Worm (Caenorhabditis elegans): ENCODE measurements around the gene T03F6.9.

DNA sequence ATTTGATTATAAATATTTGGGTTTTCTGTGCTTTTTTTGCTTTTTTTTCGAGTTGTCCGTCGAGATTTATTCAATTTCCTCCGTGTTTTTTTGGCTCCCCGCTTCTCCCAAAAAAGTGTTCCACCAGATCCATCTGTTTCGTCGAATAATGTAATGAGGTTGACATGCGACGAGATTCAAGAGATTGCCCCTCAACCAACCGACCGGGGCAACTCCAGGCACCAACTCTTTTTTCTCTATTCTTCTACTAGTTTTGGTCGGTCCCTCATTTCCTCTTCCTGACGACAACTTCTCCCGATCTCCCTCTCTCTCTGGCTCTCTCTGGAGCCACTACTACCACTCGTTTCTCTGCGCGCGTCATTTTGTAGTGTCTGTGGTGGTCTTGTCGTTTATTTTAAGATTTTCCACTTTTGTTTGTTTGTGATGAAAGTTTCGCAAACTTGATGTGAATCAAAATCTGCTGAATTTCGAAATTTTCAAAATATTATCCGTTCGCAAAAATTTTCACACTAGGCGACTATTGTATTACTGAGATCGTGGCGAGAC is 23.0 kb downstream of the T03F6.9 start:
- no peak for TF ChIP-seq him-1 (tag; optimal IDR thresholded peaks at IDR 0.05)
- TF ChIP-seq W03F9.2 (tag; optimal IDR thresholded peaks at IDR 0.05) = no peak
